Fruit fly (Drosophila melanogaster): ENCODE data around the gene lectin-28C.

dm6 chr2L:7880458-7880857 lies 23.6 kb downstream of the lectin-28C start:
- TF ChIP-seq CG33017 (tag; optimal IDR thresholded peaks at IDR 0.05): no peak
- TF ChIP-seq CG11617 (GFP tag; optimal IDR thresholded peaks at IDR 0.05): no peak
